Fruit fly (Drosophila melanogaster) whole organism, prepupa: ENCODE results near the gene CG3592.

ENCODE experiments used
- Blimp-1 ChIP-seq: fragments of 200-800 bp; sonication (Bioruptor generic); optimal IDR thresholded peaks from 3 replicates; lab custom pipeline; 2017; ENCODE audit warnings: missing biosample characterization, missing genetic modification characterization, mild to moderate bottlenecking, moderate library complexity, missing genetic modification reagents
- CG11762 ChIP-seq: fragments of 200-800 bp; sonication (Bioruptor generic); optimal IDR thresholded peaks from 3 replicates; lab custom pipeline; 2016; ENCODE audit warnings: missing biosample characterization, missing genetic modification characterization; ENCODE audit not compliant: insufficient read depth
- CG16779 ChIP-seq: fragments of 200-800 bp; sonication (Bioruptor generic); optimal IDR thresholded peaks from 3 replicates; lab custom pipeline; 2017; ENCODE audit warnings: missing biosample characterization, mild to moderate bottlenecking, missing genetic modification characterization
- CG3032 ChIP-seq: fragments of 200-800 bp; optimal IDR thresholded peaks from 2 replicates; lab custom pipeline; 2019; ENCODE audit warnings: missing biosample characterization, mild to moderate bottlenecking, missing genetic modification characterization, moderate library complexity
- CG32006 ChIP-seq: fragments of 200-800 bp; sonication (Bioruptor generic); optimal IDR thresholded peaks from 3 replicates; lab custom pipeline; 2017; ENCODE audit warnings: missing biosample characterization, mild to moderate bottlenecking, missing genetic modification characterization
- CG4318 ChIP-seq: fragments of 200-800 bp; sonication (Bioruptor generic); optimal IDR thresholded peaks from 3 replicates; lab custom pipeline; 2017; ENCODE audit warnings: missing biosample characterization, mild to moderate bottlenecking, missing genetic modification characterization
- Ets21C ChIP-seq: fragments of 200-800 bp; sonication (Bioruptor generic); optimal IDR thresholded peaks from 3 replicates; lab custom pipeline; 2016; ENCODE audit warnings: missing biosample characterization, missing genetic modification characterization
- Ets96B ChIP-seq: fragments of 200-800 bp; optimal IDR thresholded peaks from 2 replicates; lab custom pipeline; 2019; ENCODE audit warnings: missing biosample characterization, mild to moderate bottlenecking, missing genetic modification characterization, moderate library complexity
- Gug ChIP-seq: fragments of 200-800 bp; sonication (Bioruptor generic); IDR thresholded peaks from 2 replicates; pipeline ENCODE4 v1.3.6; 2022; ENCODE audit warnings: missing biosample characterization, missing genetic modification characterization
- Lpt ChIP-seq: fragments of 200-800 bp; sonication (Bioruptor generic); optimal IDR thresholded peaks from 3 replicates; lab custom pipeline; 2016; ENCODE audit warnings: missing biosample characterization, missing genetic modification characterization
- Sox102F ChIP-seq: fragments of 200-800 bp; sonication (Bioruptor generic); optimal IDR thresholded peaks from 2 replicates; lab custom pipeline; 2016; ENCODE audit warnings: missing biosample characterization, mild to moderate bottlenecking, missing genetic modification characterization
- net ChIP-seq: fragments of 200-800 bp; sonication (Bioruptor generic); optimal IDR thresholded peaks from 3 replicates; lab custom pipeline; 2016; ENCODE audit warnings: missing biosample characterization, missing genetic modification characterization
- pdm3 ChIP-seq: fragments of 200-800 bp; sonication (Bioruptor generic); optimal IDR thresholded peaks from 3 replicates; lab custom pipeline; 2016; ENCODE audit warnings: missing biosample characterization, missing genetic modification characterization

DNA sequence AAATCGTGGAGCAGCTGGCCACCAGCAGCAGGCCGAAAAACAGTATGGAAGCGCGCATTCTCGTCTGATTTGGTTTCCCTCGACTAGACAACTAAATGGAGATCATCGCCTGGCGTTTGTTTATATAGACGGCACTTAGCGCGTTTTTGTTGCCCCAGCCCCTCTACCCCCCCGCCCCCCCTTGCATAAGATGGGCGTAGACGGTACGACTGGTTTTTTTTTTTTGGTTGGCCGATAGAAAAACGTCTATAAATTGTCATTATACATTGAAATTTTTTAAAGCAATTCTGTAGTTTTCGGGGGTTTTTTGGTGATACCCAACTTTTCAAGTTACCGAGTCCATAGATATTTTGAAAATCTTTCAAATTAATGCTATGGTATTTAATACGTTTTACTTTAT is 49.1 kb upstream of the CG3592 start, which contains the start of gene CG14419:
- no peak for TF ChIP-seq Ets21C (GFP tag; lab: Kevin White, UChicago)
- no peak for TF ChIP-seq Blimp-1 (GFP tag; lab: Kevin White, UChicago)
- no peak for TF ChIP-seq CG3032 (tag; lab: Kevin White, UChicago)
- no peak for TF ChIP-seq Ets96B
- no peak for TF ChIP-seq pdm3
- no peak for TF ChIP-seq CG16779 (tag; lab: Kevin White, UChicago)
- TF ChIP-seq net (GFP tag; lab: Kevin White, UChicago): no peak
- no peak for TF ChIP-seq Gug
- TF ChIP-seq CG4318 (GFP tag; lab: Kevin White, UChicago): no peak
- TF ChIP-seq CG32006 (GFP tag; lab: Kevin White, UChicago): no peak
- no peak for TF ChIP-seq Lpt
- TF ChIP-seq Sox102F: no peak
- TF ChIP-seq CG11762 (GFP tag; lab: Kevin White, UChicago): no peak
